Fruit fly (Drosophila melanogaster): ENCODE data around the gene CG6310.

CG6310 gene

dm6 chr3L:11069764-11070163, at the start of gene CG6310:
Gene CG6310 (minus strand): TSS chr3L:11069864.
- TF ChIP-seq CG2120 (GFP tag; optimal IDR thresholded peaks at IDR 0.05) (no peak), phol (tag; optimal IDR thresholded peaks at IDR 0.05) (no peak), CG15073 (GFP tag; optimal IDR thresholded peaks at IDR 0.05) (peak; percentile 75), CG10274 (GFP tag; optimal IDR thresholded peaks at IDR 0.05) (no peak), Atf6 (GFP tag; IDR thresholded peaks at IDR 0.05) (0 out of 2 replicates have a peak, but pooled peaks have one; percentile 20), ttk (GFP tag; IDR thresholded peaks at IDR 0.05) (no peak), lmd (GFP tag; IDR thresholded peaks at IDR 0.05) (no peak), Med (GFP tag) (peak; percentile 45)

- TF ChIP-seq jing (GFP tag; optimal IDR thresholded peaks at IDR 0.05): no peak
- TF ChIP-seq dmrt11E (tag; optimal IDR thresholded peaks at IDR 0.05): peak; percentile 44
- peak; percentile 64 for TF ChIP-seq CG8281 (tag; optimal IDR thresholded peaks at IDR 0.05)
- peak; percentile 82 for TF ChIP-seq sqz (GFP tag; optimal IDR thresholded peaks at IDR 0.05)
- TF ChIP-seq Deaf1 (tag; optimal IDR thresholded peaks at IDR 0.05): peak; percentile 65
- no peak for TF ChIP-seq nerfin-2 (GFP tag; IDR thresholded peaks at IDR 0.05; ENCODE audit: partially characterized antibody)
- peak; percentile 15 for TF ChIP-seq ems (GFP tag; optimal IDR thresholded peaks at IDR 0.05)
- TF ChIP-seq sr (GFP tag; IDR thresholded peaks at IDR 0.05): no peak
- TF ChIP-seq ci (GFP tag; IDR thresholded peaks at IDR 0.05): peak; percentile 92
- TF ChIP-seq gfzf (GFP tag; optimal IDR thresholded peaks at IDR 0.05): no peak
- peak; percentile 69 for TF ChIP-seq CG10147 (GFP tag; optimal IDR thresholded peaks at IDR 0.05)
- TF ChIP-seq tap (tag; optimal IDR thresholded peaks at IDR 0.05): peak; percentile 66
- peak; percentile 17 for TF ChIP-seq ERR (GFP tag; optimal IDR thresholded peaks at IDR 0.05)
- TF ChIP-seq slou (GFP tag; optimal IDR thresholded peaks at IDR 0.05): peak; percentile 22
- TF ChIP-seq CG4730 (GFP tag; IDR thresholded peaks at IDR 0.05): no peak
- TF ChIP-seq Sry-β (GFP tag; optimal IDR thresholded peaks at IDR 0.05): peak; percentile 21
- peak; percentile 46 for TF ChIP-seq CG9817 (tag; optimal IDR thresholded peaks at IDR 0.05)
- peak; percentile 43 for TF ChIP-seq row (GFP tag; IDR thresholded peaks at IDR 0.05)
- peak; percentile 86 for TF ChIP-seq CG8924 (tag; optimal IDR thresholded peaks at IDR 0.05)
- peak; percentile 37 for TF ChIP-seq Lhr (GFP tag; optimal IDR thresholded peaks at IDR 0.05)
- TF ChIP-seq unpg (GFP tag; optimal IDR thresholded peaks at IDR 0.05): peak; percentile 61
- TF ChIP-seq ab (GFP tag; optimal IDR thresholded peaks at IDR 0.05): no peak
- peak; percentile 96 for TF ChIP-seq CG4360 (GFP tag; IDR thresholded peaks at IDR 0.05)
- peak; percentile 41 for TF ChIP-seq Bteb2 (GFP tag; optimal IDR thresholded peaks at IDR 0.05)
- TF ChIP-seq CG8944 (GFP tag; optimal IDR thresholded peaks at IDR 0.05): peak; percentile 37
- no peak for TF ChIP-seq zen2 (GFP tag; IDR thresholded peaks at IDR 0.05; ENCODE audit: partially characterized antibody)
- peak; percentile 73 for TF ChIP-seq nom (GFP tag; optimal IDR thresholded peaks at IDR 0.05)
- TF ChIP-seq stwl (tag; optimal IDR thresholded peaks at IDR 0.05): peak; percentile 47
- 0 out of 3 replicates have a peak, but pooled peaks have one; percentile 47 for TF ChIP-seq gce (GFP tag; IDR thresholded peaks at IDR 0.05)
- TF ChIP-seq CG11093 (GFP tag; IDR thresholded peaks at IDR 0.05): no peak; the same call in 2 of the 3 replicates
- TF ChIP-seq knrl (GFP tag; IDR thresholded peaks at IDR 0.05; ENCODE audit: partially characterized antibody): no peak
- 0 out of 3 replicates have a peak, but pooled peaks have one; percentile 26 for TF ChIP-seq H15 (GFP tag; IDR thresholded peaks at IDR 0.05)
- TF ChIP-seq CG6854 (GFP tag; optimal IDR thresholded peaks at IDR 0.05): peak; percentile 71
- peak; percentile 47 for TF ChIP-seq CG1647 (GFP tag; optimal IDR thresholded peaks at IDR 0.05)
- TF ChIP-seq HHEX (GFP tag; optimal IDR thresholded peaks at IDR 0.05): peak; percentile 83
- TF ChIP-seq CG1603 (tag; optimal IDR thresholded peaks at IDR 0.05): peak; percentile 64
- TF ChIP-seq B-H1 (GFP tag; IDR thresholded peaks at IDR 0.05): no peak
- TF ChIP-seq CG15601 (tag; optimal IDR thresholded peaks at IDR 0.05): peak; percentile 91
- TF ChIP-seq chm (GFP tag; IDR thresholded peaks at IDR 0.05): no peak; the same call in none of the 2 replicates
- no peak for TF ChIP-seq sna (GFP tag; IDR thresholded peaks at IDR 0.05; ENCODE audit: partially characterized antibody)
These were observed 49.1 kb upstream of the CG6310 start for dm6 chr3L:11118627-11119395.
